Fruit fly (Drosophila melanogaster) Kc167 (cell line): ENCODE measurements around the gene CG14983.

Source experiments
- Sin3A ChIP-seq: fragments of >200 bp; optimal IDR thresholded peaks from 2 replicates; lab custom pipeline; 2018; ENCODE audit warnings: missing external identifiers
- psq ChIP-seq: fragments of >200 bp; optimal IDR thresholded peaks from 2 replicates; lab custom pipeline; 2017; ENCODE audit warnings: missing external identifiers

dm6 chr3L:3932742-3933289, 16.3 kb downstream of the CG14983 start:
- no peak for TF ChIP-seq psq (lab: Kevin White, UChicago)
- TF ChIP-seq Sin3A: no peak
